Fruit fly (Drosophila melanogaster) whole organism, embryonic: ENCODE results near the gene Kah.

ENCODE experiments used
- Blimp-1 ChIP-seq: fragments of 200-800 bp; sonication (Bioruptor generic); optimal IDR thresholded peaks from 3 replicates; lab custom pipeline; 2018; ENCODE audit warnings: missing biosample characterization, missing genetic modification characterization, mild to moderate bottlenecking, moderate library complexity, missing genetic modification reagents
- CG10321 ChIP-seq: fragments of 200-800 bp; sonication (Bioruptor generic); IDR thresholded peaks from 2 replicates; pipeline ENCODE4 v1.3.6; 2022; ENCODE audit warnings: missing biosample characterization, missing genetic modification characterization
- CG14710 ChIP-seq: fragments of 200-800 bp; sonication (Bioruptor generic); optimal IDR thresholded peaks from 3 replicates; lab custom pipeline; 2019; ENCODE audit warnings: missing biosample characterization, mild to moderate bottlenecking, missing genetic modification characterization, moderate library complexity
- CG16779 ChIP-seq: fragments of 200-800 bp; sonication (Bioruptor generic); IDR thresholded peaks from 2 replicates; pipeline ENCODE4 v1.3.6; 2022; ENCODE audit warnings: missing biosample characterization, missing genetic modification characterization
- CG7556 ChIP-seq: fragments of 200-800 bp; sonication (Bioruptor generic); optimal IDR thresholded peaks from 2 replicates; lab custom pipeline; 2017; ENCODE audit warnings: missing biosample characterization, mild to moderate bottlenecking, missing genetic modification characterization
- CG8765 ChIP-seq: fragments of 200-800 bp; sonication (Bioruptor generic); IDR thresholded peaks from 2 replicates; pipeline ENCODE4 v1.3.6; 2022; ENCODE audit warnings: missing biosample characterization, missing genetic modification characterization
- Lpt ChIP-seq: fragments of >200 bp; optimal IDR thresholded peaks from 2 replicates; lab custom pipeline; 2018; ENCODE audit warnings: missing biosample characterization, missing genetic modification characterization
- NFAT ChIP-seq: fragments of 200-800 bp; sonication (Bioruptor generic); IDR thresholded peaks from 2 replicates; pipeline ENCODE4 v1.3.6; 2022; ENCODE audit warnings: missing biosample characterization, missing genetic modification characterization
- Ptx1 ChIP-seq: fragments of 200-800 bp; sonication (Bioruptor generic); IDR thresholded peaks from 2 replicates; pipeline ENCODE4 v1.3.6; 2022; ENCODE audit warnings: missing biosample characterization, missing genetic modification characterization
- Scr ChIP-seq: fragments of 200-800 bp; sonication (Bioruptor generic); IDR thresholded peaks from 2 replicates; pipeline ENCODE4 v1.3.6; 2022; ENCODE audit warnings: missing biosample characterization, missing genetic modification characterization; ENCODE audit not compliant: partially characterized antibody
- insv ChIP-seq, 2 experiments: fragments of 200-800 bp; sonication (Bioruptor generic); optimal IDR thresholded peaks; 3 replicates each; lab custom pipeline; 2016 to 2018; ENCODE audit warnings: missing biosample characterization in 2 of 2, missing genetic modification characterization in 2 of 2
- pzg ChIP-seq: fragments of 200-800 bp; sonication (Bioruptor generic); optimal IDR thresholded peaks from 3 replicates; lab custom pipeline; 2018; ENCODE audit warnings: missing biosample characterization, mild to moderate bottlenecking, missing genetic modification characterization, moderate library complexity
- trh ChIP-seq: fragments of 200-800 bp; sonication (Bioruptor generic); optimal IDR thresholded peaks from 2 replicates; lab custom pipeline; 2016; ENCODE audit warnings: missing biosample characterization, missing genetic modification characterization

- TF ChIP-seq CG7556 = no peak
- TF ChIP-seq CG10321 (GFP tag; lab: Robert Waterston, UW) = no peak
- TF ChIP-seq CG8765 (GFP tag; lab: Robert Waterston, UW) = no peak
- no peak for TF ChIP-seq Ptx1 (GFP tag; lab: Robert Waterston, UW)
- TF ChIP-seq insv (GFP tag; optimal IDR thresholded peaks at IDR 0.05; lab: Kevin White, UChicago) = no peak
- TF ChIP-seq pzg (GFP tag; lab: Kevin White, UChicago) = no peak
- no peak for TF ChIP-seq Blimp-1 (GFP tag; lab: Kevin White, UChicago)
- TF ChIP-seq Lpt (GFP tag; lab: Kevin White, UChicago) = no peak
- no peak for TF ChIP-seq NFAT
- TF ChIP-seq CG14710 (tag; lab: Kevin White, UChicago) = no peak
- TF ChIP-seq Scr = no peak
- no peak for TF ChIP-seq CG16779 (GFP tag; lab: Robert Waterston, UW)
- TF ChIP-seq trh (GFP tag; lab: Kevin White, UChicago) = no peak
Observed at dm6 chr3L:581037-581436, 8.0 kb downstream of the Kah start, which contains the start of gene Ppm1.
